Worm (Caenorhabditis elegans) whole organism, late embryonic: ENCODE results near the gene C27D8.1.

Experiments
- C08G9.2 ChIP-seq: sonication (generic microtip); optimal IDR thresholded peaks from 2 replicates; lab custom pipeline; 2016; ENCODE audit warnings: mild to moderate bottlenecking, missing genetic modification characterization, moderate library complexity, missing compliant biosample characterization
- C38D4.7 ChIP-seq: fragments of 200-800 bp; sonication (Bioruptor generic); optimal IDR thresholded peaks from 2 replicates; lab custom pipeline; 2018; ENCODE audit warnings: mild to moderate bottlenecking, missing genetic modification characterization, moderate library complexity, missing compliant biosample characterization
- F13H6.1 ChIP-seq: sonication (generic microtip); optimal IDR thresholded peaks from 2 replicates; lab custom pipeline; 2016; ENCODE audit warnings: missing genetic modification characterization, missing compliant biosample characterization
- K09A11.1 ChIP-seq: sonication (generic microtip); optimal IDR thresholded peaks from 2 replicates; lab custom pipeline; 2017; ENCODE audit warnings: antibody characterized with exemption, mild to moderate bottlenecking, missing genetic modification characterization, missing compliant biosample characterization; ENCODE audit not compliant: insufficient read depth
- ama-1 ChIP-seq: fragments of 150-350 bp; optimal IDR thresholded peaks from 2 replicates; lab custom pipeline; 2014
- ceh-14 ChIP-seq: sonication (generic microtip); optimal IDR thresholded peaks from 2 replicates; lab custom pipeline; 2016; ENCODE audit warnings: missing genotype, missing genetic modification characterization, missing compliant biosample characterization
- ceh-19 ChIP-seq: fragments of 200-800 bp; sonication (Bioruptor generic); optimal IDR thresholded peaks from 2 replicates; lab custom pipeline; 2018; ENCODE audit warnings: mild to moderate bottlenecking, missing genetic modification characterization, missing compliant biosample characterization
- ceh-30 ChIP-seq: fragments of 150-350 bp; optimal IDR thresholded peaks from 2 replicates; lab custom pipeline; 2014; ENCODE audit warnings: missing biosample characterization, missing genetic modification characterization
- ceh-31 ChIP-seq: sonication (generic microtip); optimal IDR thresholded peaks from 2 replicates; lab custom pipeline; 2016; ENCODE audit warnings: missing genetic modification characterization, missing compliant biosample characterization
- ceh-45 ChIP-seq: fragments of 200-800 bp; sonication (Bioruptor generic); IDR thresholded peaks from 2 replicates; pipeline ENCODE4 v1.3.6; 2022; ENCODE audit warnings: missing genetic modification reagents, missing genetic modification characterization, missing compliant biosample characterization
- ceh-9 ChIP-seq: sonication (generic microtip); optimal IDR thresholded peaks from 2 replicates; lab custom pipeline; 2016; ENCODE audit warnings: mild to moderate bottlenecking, missing genetic modification characterization, inconsistent platforms, missing compliant biosample characterization
- dmd-4 ChIP-seq: sonication (generic microtip); optimal IDR thresholded peaks from 2 replicates; lab custom pipeline; 2016; ENCODE audit warnings: borderline replicate concordance, missing genetic modification characterization, missing compliant biosample characterization
- dve-1 ChIP-seq: sonication (generic microtip); optimal IDR thresholded peaks from 2 replicates; lab custom pipeline; 2017; ENCODE audit warnings: antibody characterized with exemption, mild to moderate bottlenecking, missing genetic modification characterization, missing compliant biosample characterization
- elt-2 ChIP-seq: sonication (generic microtip); optimal IDR thresholded peaks from 2 replicates; lab custom pipeline; 2016; ENCODE audit warnings: missing genetic modification reagents, missing genetic modification characterization, missing compliant biosample characterization
- elt-4 ChIP-seq: sonication (generic microtip); optimal IDR thresholded peaks from 2 replicates; lab custom pipeline; 2016; ENCODE audit warnings: missing genetic modification characterization, missing compliant biosample characterization
- ets-4 ChIP-seq: sonication (generic microtip); optimal IDR thresholded peaks from 2 replicates; lab custom pipeline; 2016; ENCODE audit warnings: missing genetic modification characterization, missing compliant biosample characterization
- eyg-1 ChIP-seq: sonication (generic microtip); optimal IDR thresholded peaks from 2 replicates; lab custom pipeline; 2016; ENCODE audit warnings: missing genotype, missing genetic modification characterization, missing compliant biosample characterization
- fax-1 ChIP-seq: sonication (generic microtip); optimal IDR thresholded peaks from 2 replicates; lab custom pipeline; 2016; ENCODE audit warnings: missing genotype, missing genetic modification characterization, missing compliant biosample characterization
- fkh-10 ChIP-seq: fragments of 150-350 bp; optimal IDR thresholded peaks from 2 replicates; lab custom pipeline; 2014; ENCODE audit warnings: missing biosample characterization, missing genetic modification reagents, missing genetic modification characterization
- fkh-6 ChIP-seq: sonication (generic microtip); optimal IDR thresholded peaks from 2 replicates; lab custom pipeline; 2016; ENCODE audit warnings: missing genetic modification characterization, missing compliant biosample characterization
- hlh-13 ChIP-seq: fragments of 200-800 bp; sonication (Bioruptor generic); optimal IDR thresholded peaks from 2 replicates; lab custom pipeline; 2018; ENCODE audit warnings: mild to moderate bottlenecking, missing genetic modification characterization, missing compliant biosample characterization
- hlh-30 ChIP-seq: sonication (generic microtip); optimal IDR thresholded peaks from 2 replicates; lab custom pipeline; 2017; ENCODE audit warnings: antibody characterized with exemption, missing genetic modification characterization, missing compliant biosample characterization; ENCODE audit not compliant: insufficient read depth
- hlh-8 ChIP-seq: sonication (generic microtip); optimal IDR thresholded peaks from 2 replicates; lab custom pipeline; 2016; ENCODE audit warnings: missing genotype, missing genetic modification characterization, missing compliant biosample characterization
- madf-2 ChIP-seq: sonication (generic microtip); optimal IDR thresholded peaks from 2 replicates; lab custom pipeline; 2017; ENCODE audit warnings: missing genetic modification characterization, missing compliant biosample characterization
- nfya-1 ChIP-seq: sonication (generic microtip); optimal IDR thresholded peaks from 2 replicates; lab custom pipeline; 2017; ENCODE audit warnings: missing genetic modification characterization, mild to moderate bottlenecking, missing compliant biosample characterization, antibody characterized with exemption, moderate library complexity
- npax-4 ChIP-seq: sonication (generic microtip); optimal IDR thresholded peaks from 2 replicates; lab custom pipeline; 2016; ENCODE audit warnings: missing genetic modification characterization, missing compliant biosample characterization
- pag-3 ChIP-seq: sonication (generic microtip); optimal IDR thresholded peaks from 2 replicates; lab custom pipeline; 2016; ENCODE audit warnings: missing compliant biosample characterization, missing genetic modification characterization, borderline replicate concordance
- pha-2 ChIP-seq: sonication (generic microtip); optimal IDR thresholded peaks from 2 replicates; lab custom pipeline; 2017; ENCODE audit warnings: mild to moderate bottlenecking, missing genetic modification characterization, missing compliant biosample characterization
- pha-4 ChIP-seq: fragments of 150-350 bp; optimal IDR thresholded peaks from 2 replicates; lab custom pipeline; 2018; ENCODE audit warnings: missing biosample characterization, missing genetic modification reagents, missing genetic modification characterization
- pqm-1 ChIP-seq: sonication (generic microtip); optimal IDR thresholded peaks from 2 replicates; lab custom pipeline; 2016; ENCODE audit warnings: missing genetic modification characterization, missing compliant biosample characterization
- pros-1 ChIP-seq: fragments of 150-350 bp; optimal IDR thresholded peaks from 2 replicates; lab custom pipeline; 2014; ENCODE audit warnings: missing biosample characterization, missing genetic modification reagents, missing genetic modification characterization
- ref-2 ChIP-seq: sonication (generic microtip); optimal IDR thresholded peaks from 2 replicates; lab custom pipeline; 2016; ENCODE audit warnings: missing genetic modification characterization, missing compliant biosample characterization
- rnt-1 ChIP-seq: sonication (generic microtip); optimal IDR thresholded peaks from 2 replicates; lab custom pipeline; 2016; ENCODE audit warnings: missing genetic modification characterization, missing compliant biosample characterization
- sdc-2 ChIP-seq: sonication (generic microtip); optimal IDR thresholded peaks from 2 replicates; lab custom pipeline; 2016; ENCODE audit warnings: missing genotype, missing genetic modification characterization, missing compliant biosample characterization
- tbx-2 ChIP-seq: sonication (generic microtip); optimal IDR thresholded peaks from 2 replicates; lab custom pipeline; 2016; ENCODE audit warnings: missing genetic modification characterization, missing compliant biosample characterization
- ttx-3 ChIP-seq: sonication (generic microtip); optimal IDR thresholded peaks from 2 replicates; lab custom pipeline; 2016; ENCODE audit warnings: missing genetic modification reagents, missing genetic modification characterization, missing compliant biosample characterization
- unc-55 ChIP-seq: sonication (generic microtip); optimal IDR thresholded peaks from 2 replicates; lab custom pipeline; 2017; ENCODE audit warnings: missing biosample characterization, missing genetic modification reagents, missing genetic modification characterization
- zip-5 ChIP-seq: sonication (generic microtip); optimal IDR thresholded peaks from 2 replicates; lab custom pipeline; 2016; ENCODE audit warnings: missing genetic modification characterization, missing compliant biosample characterization

C27D8.1 gene

ce11 chrIV:12684826-12685594 is 32.6 kb upstream of the C27D8.1 start:
- TF ChIP-seq ttx-3 (tag; lab: Kevin White, UChicago) (no peak), rnt-1 (no peak), pros-1 (no peak)
- TF ChIP-seq, all 69 proteins: peak for 0

- TF ChIP-seq fkh-6 (tag; lab: Kevin White, UChicago), result no peak
- TF ChIP-seq unc-55 (GFP tag; lab: Kevin White, UChicago), result peak; percentile 60
- TF ChIP-seq F13H6.1 (tag; lab: Kevin White, UChicago), result no peak
- peak; percentile 71 for TF ChIP-seq hlh-30
- peak; percentile 32 for TF ChIP-seq ceh-31
- TF ChIP-seq ceh-30 (tag; lab: Kevin White, UChicago), result no peak
- TF ChIP-seq hlh-8 (tag; lab: Kevin White, UChicago), result peak; percentile 87
- TF ChIP-seq nfya-1 (tag; lab: Kevin White, UChicago), result peak; percentile 11
- TF ChIP-seq, all 69 proteins: peak for 5
Observed at ce11 chrIV:12685827-12686226, 31.8 kb upstream of the C27D8.1 start.

- TF ChIP-seq ceh-9, result no peak
- TF ChIP-seq C08G9.2 (tag; lab: Kevin White, UChicago), result no peak
- TF ChIP-seq npax-4 (tag; lab: Kevin White, UChicago), result no peak
- no peak for TF ChIP-seq eyg-1 (tag; lab: Kevin White, UChicago)
- no peak for TF ChIP-seq unc-55 (GFP tag; lab: Kevin White, UChicago)
Observed at ce11 chrIV:12688370-12688769, 29.3 kb upstream of the C27D8.1 start, which contains the start of gene T23B5.3. Gene T23B5.3 (plus strand): TSS chrIV:12688670.

- TF ChIP-seq C38D4.7 (GFP tag; lab: Kevin White, UChicago) (no peak), fax-1 (tag; lab: Kevin White, UChicago) (no peak), ets-4 (tag; lab: Kevin White, UChicago) (no peak), fkh-10 (GFP tag; lab: Kevin White, UChicago) (no peak), pqm-1 (tag; lab: Kevin White, UChicago) (no peak), pha-2 (tag; lab: Kevin White, UChicago) (no peak), ceh-9 (no peak), ref-2 (no peak), madf-2 (tag; lab: Kevin White, UChicago) (no peak), zip-5 (tag; lab: Kevin White, UChicago) (no peak), hlh-13 (no peak), dve-1 (tag; lab: Kevin White, UChicago) (no peak), elt-4 (tag; lab: Kevin White, UChicago) (no peak), eyg-1 (tag; lab: Kevin White, UChicago) (no peak), tbx-2 (no peak), sdc-2 (tag; lab: Kevin White, UChicago) (no peak)
Observed at ce11 chrIV:12689292-12689691, 28.3 kb upstream of the C27D8.1 start.

- peak; percentile 95 for TF ChIP-seq elt-2 (tag; lab: Kevin White, UChicago)
- no peak for TF ChIP-seq dve-1 (tag; lab: Kevin White, UChicago)
Observed at ce11 chrIV:12689709-12690142, 27.9 kb upstream of the C27D8.1 start.

- TF ChIP-seq elt-4 (tag; lab: Kevin White, UChicago) (no peak), npax-4 (tag; lab: Kevin White, UChicago) (no peak), pag-3 (tag; lab: Kevin White, UChicago) (no peak), ceh-14 (no peak), ets-4 (tag; lab: Kevin White, UChicago) (no peak), K09A11.1 (tag; lab: Kevin White, UChicago) (no peak), C08G9.2 (tag; lab: Kevin White, UChicago) (no peak), nfya-1 (tag; lab: Kevin White, UChicago) (no peak), dmd-4 (tag; lab: Kevin White, UChicago) (no peak), hlh-13 (no peak), fax-1 (tag; lab: Kevin White, UChicago) (no peak), ceh-19 (GFP tag; lab: Kevin White, UChicago) (no peak), fkh-10 (GFP tag; lab: Kevin White, UChicago) (no peak), ama-1 (lab: Kevin White, UChicago) (no peak), ceh-45 (no peak), pha-4 (tag; lab: Kevin White, UChicago) (no peak)
- TF ChIP-seq, all 69 proteins: peak for 0
Observed at ce11 chrIV:12698880-12699279, 18.8 kb upstream of the C27D8.1 start.
